Worm (Caenorhabditis elegans) whole organism, early embryonic: ENCODE data around the gene C16C8.17.

Experiments used
- B0310.2 ChIP-seq: sonication (generic microtip); optimal IDR thresholded peaks from 2 replicates; lab custom pipeline; 2016; ENCODE audit warnings: mild to moderate bottlenecking, missing genetic modification characterization, missing compliant biosample characterization
- ama-1 ChIP-seq: fragments of 150-350 bp; optimal IDR thresholded peaks from 2 replicates; lab custom pipeline; 2014
- ceh-13 ChIP-seq: fragments of 200-800 bp; sonication (Bioruptor generic); optimal IDR thresholded peaks from 2 replicates; lab custom pipeline; 2018; ENCODE audit warnings: mild to moderate bottlenecking, missing genetic modification characterization, missing compliant biosample characterization
- ceh-36 ChIP-seq: sonication (generic microtip); optimal IDR thresholded peaks from 2 replicates; lab custom pipeline; 2016; ENCODE audit warnings: missing genetic modification characterization, inconsistent platforms, missing compliant biosample characterization
- flt-1 ChIP-seq: fragments of 200-800 bp; sonication (Bioruptor generic); IDR thresholded peaks from 2 replicates; pipeline ENCODE4 v1.3.6; 2022; ENCODE audit warnings: missing genetic modification characterization, missing compliant biosample characterization
- pes-1 ChIP-seq: fragments of 200-800 bp; sonication (Bioruptor generic); IDR thresholded peaks from 2 replicates; pipeline ENCODE4 v1.3.6; 2022; ENCODE audit warnings: missing genetic modification reagents, missing genetic modification characterization, missing compliant biosample characterization
- sea-1 ChIP-seq: fragments of 200-800 bp; sonication (Bioruptor generic); conservative IDR thresholded peaks from 2 replicates; pipeline ENCODE4 v1.3.6; 2022; ENCODE audit warnings: missing genetic modification characterization, missing compliant biosample characterization
- tbx-37 ChIP-seq: fragments of 200-800 bp; sonication (Bioruptor generic); conservative IDR thresholded peaks from 2 replicates; pipeline ENCODE4 v1.3.6; 2022; ENCODE audit warnings: missing genetic modification reagents, missing genetic modification characterization, missing compliant biosample characterization

- TF ChIP-seq ceh-13 (GFP tag; lab: Kevin White, UChicago) (no peak), ama-1 (lab: Kevin White, UChicago) (no peak), flt-1 (no peak), B0310.2 (no peak), pes-1 (GFP tag; lab: Robert Waterston, UW) (no peak), ceh-36 (tag; lab: Kevin White, UChicago) (no peak), tbx-37 (GFP tag; lab: Robert Waterston, UW) (no peak), sea-1 (GFP tag; lab: Robert Waterston, UW) (no peak)
Observed at ce11 chrII:3477171-3477570, 36.5 kb downstream of the C16C8.17 start, which contains the start of gene fbxb-104.
